Worm (Caenorhabditis elegans) whole organism, L2 larva: ENCODE results near the gene dgk-1.

ENCODE experiments used
- C34F6.9 ChIP-seq: fragments of 150-350 bp; optimal IDR thresholded peaks from 2 replicates; lab custom pipeline; 2014; ENCODE audit warnings: missing biosample characterization, missing genetic modification characterization
- F13H6.1 ChIP-seq: sonication (generic microtip); optimal IDR thresholded peaks from 2 replicates; lab custom pipeline; 2016; ENCODE audit warnings: missing genetic modification characterization, missing compliant biosample characterization
- R02D3.7 ChIP-seq: fragments of 150-350 bp; optimal IDR thresholded peaks from 2 replicates; lab custom pipeline; 2014; ENCODE audit warnings: missing biosample characterization, missing genetic modification characterization
- Y55F3AM.14 ChIP-seq: fragments of 200-800 bp; sonication (Bioruptor generic); optimal IDR thresholded peaks from 2 replicates; lab custom pipeline; 2018; ENCODE audit warnings: mild to moderate bottlenecking, missing genetic modification characterization, missing compliant biosample characterization
- ZK546.5 ChIP-seq: sonication (generic microtip); optimal IDR thresholded peaks from 2 replicates; lab custom pipeline; 2017; ENCODE audit warnings: missing biosample characterization, missing genetic modification characterization
- ama-1 ChIP-seq: fragments of 150-350 bp; optimal IDR thresholded peaks from 2 replicates; lab custom pipeline; 2018; ENCODE audit warnings: inconsistent platforms
- blmp-1 ChIP-seq: sonication (generic microtip); optimal IDR thresholded peaks from 2 replicates; lab custom pipeline; 2017; ENCODE audit warnings: missing genetic modification characterization, mild to moderate bottlenecking, missing compliant biosample characterization, antibody characterized with exemption, moderate library complexity; ENCODE audit not compliant: insufficient read depth
- ceh-82 ChIP-seq: fragments of 150-350 bp; optimal IDR thresholded peaks from 2 replicates; lab custom pipeline; 2014; ENCODE audit warnings: missing biosample characterization, missing genetic modification characterization
- crh-2 ChIP-seq: sonication (generic microtip); optimal IDR thresholded peaks from 2 replicates; lab custom pipeline; 2017; ENCODE audit warnings: missing biosample characterization, missing genetic modification characterization
- dmd-4 ChIP-seq: sonication (generic microtip); optimal IDR thresholded peaks from 2 replicates; lab custom pipeline; 2017; ENCODE audit warnings: missing biosample characterization, missing genetic modification characterization
- egl-27 ChIP-seq: sonication (generic microtip); optimal IDR thresholded peaks from 3 replicates; lab custom pipeline; 2017; ENCODE audit warnings: missing biosample characterization, missing genetic modification reagents, missing genetic modification characterization
- elt-1 ChIP-seq: fragments of 150-350 bp; optimal IDR thresholded peaks from 2 replicates; lab custom pipeline; 2014; ENCODE audit warnings: missing biosample characterization, missing genetic modification characterization
- elt-3 ChIP-seq: sonication (generic microtip); optimal IDR thresholded peaks from 2 replicates; lab custom pipeline; 2017; ENCODE audit warnings: missing biosample characterization, missing genetic modification characterization
- fos-1 ChIP-seq: fragments of 150-350 bp; optimal IDR thresholded peaks from 2 replicates; lab custom pipeline; 2014; ENCODE audit warnings: missing biosample characterization, missing genetic modification characterization
- gmeb-1 ChIP-seq: fragments of 150-350 bp; optimal IDR thresholded peaks from 2 replicates; lab custom pipeline; 2014; ENCODE audit warnings: missing biosample characterization, missing genetic modification characterization
- lin-11 ChIP-seq: fragments of 150-350 bp; sonication (generic microtip); optimal IDR thresholded peaks from 2 replicates; lab custom pipeline; 2014; ENCODE audit warnings: missing biosample characterization, missing genetic modification characterization, inconsistent platforms, mixed read lengths
- lin-13 ChIP-seq: fragments of 150-350 bp; optimal IDR thresholded peaks from 2 replicates; lab custom pipeline; 2014; ENCODE audit warnings: missing biosample characterization, missing genetic modification reagents, missing genetic modification characterization
- lin-39 ChIP-seq: fragments of 150-350 bp; optimal IDR thresholded peaks from 2 replicates; lab custom pipeline; 2014; ENCODE audit warnings: missing biosample characterization, missing genetic modification reagents, missing genetic modification characterization
- lsy-2 ChIP-seq, 2 experiments: fragments of 150-350 bp in 1 of 2; sonication (generic microtip) in 1 of 2; optimal IDR thresholded peaks; 2 replicates each; lab custom pipeline; 2014 to 2017; ENCODE audit warnings: missing biosample characterization in 2 of 2, missing genetic modification characterization in 2 of 2
- mab-5 ChIP-seq: fragments of 150-350 bp; optimal IDR thresholded peaks from 2 replicates; lab custom pipeline; 2014; ENCODE audit warnings: missing biosample characterization, missing genetic modification characterization
- mbf-1 ChIP-seq: sonication (generic microtip); optimal IDR thresholded peaks from 2 replicates; lab custom pipeline; 2017; ENCODE audit warnings: missing biosample characterization, missing genetic modification characterization
- nhr-10 ChIP-seq: sonication (generic microtip); optimal IDR thresholded peaks from 2 replicates; lab custom pipeline; 2017; ENCODE audit warnings: missing biosample characterization, missing genetic modification characterization
- nhr-11 ChIP-seq: fragments of 150-350 bp; optimal IDR thresholded peaks from 2 replicates; lab custom pipeline; 2014; ENCODE audit warnings: missing biosample characterization, missing genetic modification characterization
- nhr-12 ChIP-seq: fragments of 150-350 bp; optimal IDR thresholded peaks from 2 replicates; lab custom pipeline; 2014; ENCODE audit warnings: missing biosample characterization, missing genetic modification characterization
- nhr-129 ChIP-seq: fragments of 150-350 bp; optimal IDR thresholded peaks from 2 replicates; lab custom pipeline; 2014; ENCODE audit warnings: missing biosample characterization, missing genetic modification characterization
- nhr-21 ChIP-seq: fragments of 150-350 bp; optimal IDR thresholded peaks from 2 replicates; lab custom pipeline; 2014; ENCODE audit warnings: missing biosample characterization, missing genetic modification characterization
- nhr-23 ChIP-seq: fragments of 150-350 bp; optimal IDR thresholded peaks from 2 replicates; lab custom pipeline; 2014; ENCODE audit warnings: missing biosample characterization, missing genetic modification reagents, missing genetic modification characterization
- nhr-237 ChIP-seq: fragments of 150-350 bp; optimal IDR thresholded peaks from 2 replicates; lab custom pipeline; 2014; ENCODE audit warnings: missing biosample characterization, missing genetic modification characterization
- nhr-6 ChIP-seq: fragments of 150-350 bp; optimal IDR thresholded peaks from 2 replicates; lab custom pipeline; 2014; ENCODE audit warnings: missing biosample characterization, missing genetic modification characterization
- nhr-77 ChIP-seq: fragments of 150-350 bp; optimal IDR thresholded peaks from 2 replicates; lab custom pipeline; 2014; ENCODE audit warnings: missing biosample characterization, missing genetic modification characterization
- peb-1 ChIP-seq: fragments of 150-350 bp; optimal IDR thresholded peaks from 2 replicates; lab custom pipeline; 2014; ENCODE audit warnings: missing biosample characterization, missing genetic modification characterization
- sem-4 ChIP-seq: fragments of 150-350 bp; optimal IDR thresholded peaks from 2 replicates; lab custom pipeline; 2014; ENCODE audit warnings: missing biosample characterization, missing genetic modification reagents, missing genetic modification characterization
- sma-3 ChIP-seq: sonication (generic microtip); optimal IDR thresholded peaks from 2 replicates; lab custom pipeline; 2016; ENCODE audit warnings: missing genetic modification reagents, missing genetic modification characterization, missing compliant biosample characterization
- sma-9 ChIP-seq, 2 experiments: fragments of 150-350 bp in 1 of 2; sonication (generic microtip) in 1 of 2; optimal IDR thresholded peaks; 2 replicates each; lab custom pipeline; 2014 to 2016; ENCODE audit warnings: missing genetic modification characterization in 2 of 2, mild to moderate bottlenecking in 1 of 2, missing biosample characterization in 1 of 2, missing compliant biosample characterization in 1 of 2, missing genetic modification reagents in 1 of 2, moderate library complexity in 1 of 2
- snpc-4 ChIP-seq: fragments of 150-350 bp; optimal IDR thresholded peaks from 2 replicates; lab custom pipeline; 2014; ENCODE audit warnings: missing biosample characterization, missing genetic modification characterization
- unc-39 ChIP-seq: fragments of 150-350 bp; optimal IDR thresholded peaks from 2 replicates; lab custom pipeline; 2014; ENCODE audit warnings: missing biosample characterization, missing genetic modification characterization
- unc-55 ChIP-seq: fragments of 150-350 bp; sonication (generic microtip); optimal IDR thresholded peaks from 3 replicates; lab custom pipeline; 2014; ENCODE audit warnings: missing biosample characterization, missing genetic modification reagents, missing genetic modification characterization
- unc-62 ChIP-seq: fragments of 150-350 bp; optimal IDR thresholded peaks from 2 replicates; lab custom pipeline; 2014; ENCODE audit warnings: missing biosample characterization, missing genetic modification reagents, missing genetic modification characterization
- zag-1 ChIP-seq: fragments of 150-350 bp; optimal IDR thresholded peaks from 2 replicates; lab custom pipeline; 2014; ENCODE audit warnings: missing biosample characterization, missing genetic modification characterization
- ztf-1 ChIP-seq: fragments of 200-800 bp; sonication (Bioruptor generic); conservative IDR thresholded peaks from 2 replicates; pipeline ENCODE4 v1.3.6; 2022; ENCODE audit warnings: missing genetic modification characterization, missing compliant biosample characterization
- ztf-11 ChIP-seq: sonication (generic microtip); optimal IDR thresholded peaks from 2 replicates; lab custom pipeline; 2017; ENCODE audit warnings: missing biosample characterization, missing genetic modification characterization
- ztf-4 ChIP-seq: fragments of 150-350 bp; optimal IDR thresholded peaks from 2 replicates; lab custom pipeline; 2014; ENCODE audit warnings: missing biosample characterization, missing genetic modification characterization

dgk-1 gene

ce11 chrX:991274-991673 lies at the start of gene dgk-1, which contains the start of gene C09E10.3:
dgk-1 (minus strand) TSS chrX:991456.
C09E10.3 (minus strand) TSS chrX:991374.
- TF ChIP-seq zag-1 (tag; lab: Kevin White, UChicago) (no peak), ztf-4 (tag; lab: Kevin White, UChicago) (no peak), elt-1 (tag; lab: Kevin White, UChicago) (no peak), lin-39 (tag; lab: Kevin White, UChicago) (no peak), nhr-129 (tag; lab: Kevin White, UChicago) (no peak), ceh-82 (tag; lab: Kevin White, UChicago) (no peak), nhr-21 (tag; lab: Kevin White, UChicago) (no peak), R02D3.7 (tag; lab: Kevin White, UChicago) (no peak), gmeb-1 (no peak), elt-3 (tag; lab: Kevin White, UChicago) (no peak), nhr-237 (tag; lab: Kevin White, UChicago) (no peak), lin-13 (GFP tag; lab: Kevin White, UChicago) (no peak), peb-1 (no peak), nhr-23 (tag; lab: Kevin White, UChicago) (no peak), sem-4 (tag; lab: Kevin White, UChicago) (no peak), mbf-1 (tag; lab: Kevin White, UChicago) (no peak), unc-55 (GFP tag; lab: Kevin White, UChicago) (no peak), sma-9 (GFP tag; optimal IDR thresholded peaks at IDR 0.05; lab: Kevin White, UChicago) (no peak), sma-9 (tag; optimal IDR thresholded peaks at IDR 0.05; lab: Kevin White, UChicago) (no peak), snpc-4 (tag; lab: Kevin White, UChicago) (no peak), unc-62 (GFP tag; lab: Kevin White, UChicago) (no peak)

ce11 chrX:1038347-1038746 lies 47.1 kb upstream of the dgk-1 start, which contains the start of gene F55A4.7:
F55A4.7 (minus strand) TSS chrX:1038447.
- TF ChIP-seq lin-13 (GFP tag; lab: Kevin White, UChicago) (no peak), F13H6.1 (tag; lab: Kevin White, UChicago) (no peak), lsy-2 (tag; optimal IDR thresholded peaks at IDR 0.05; lab: Kevin White, UChicago) (no peak), nhr-23 (tag; lab: Kevin White, UChicago) (no peak), nhr-12 (tag; lab: Kevin White, UChicago) (no peak), lin-11 (no peak), ztf-1 (no peak), sma-3 (GFP tag; lab: Kevin White, UChicago) (no peak), snpc-4 (tag; lab: Kevin White, UChicago) (no peak), blmp-1 (no peak), nhr-6 (tag; lab: Kevin White, UChicago) (no peak), Y55F3AM.14 (GFP tag; lab: Kevin White, UChicago) (no peak)

ce11 chrX:1035039-1035598 lies 43.9 kb upstream of the dgk-1 start, which contains the start of the genes stau-1 and sec-22:
stau-1 (minus strand) TSS chrX:1035286.
sec-22 (plus strand) TSS chrX:1035548.
- no peak for TF ChIP-seq nhr-11 (tag; lab: Kevin White, UChicago)
- no peak for TF ChIP-seq elt-3 (tag; lab: Kevin White, UChicago)
- no peak for TF ChIP-seq egl-27
- peak; percentile 36 for TF ChIP-seq unc-55 (GFP tag; lab: Kevin White, UChicago)
- no peak for TF ChIP-seq nhr-12 (tag; lab: Kevin White, UChicago)
- peak; percentile 16 for TF ChIP-seq blmp-1
- no peak for TF ChIP-seq nhr-10 (tag; lab: Kevin White, UChicago)
- TF ChIP-seq ztf-11 (tag; lab: Kevin White, UChicago) = no peak
- TF ChIP-seq ztf-4 (tag; lab: Kevin White, UChicago) = no peak
- TF ChIP-seq elt-1 (tag; lab: Kevin White, UChicago) = no peak
- no peak for TF ChIP-seq dmd-4
- peak; percentile 0 for TF ChIP-seq zag-1 (tag; lab: Kevin White, UChicago)
- no peak for TF ChIP-seq ZK546.5 (tag; lab: Kevin White, UChicago)
- peak; percentile 11 for TF ChIP-seq fos-1
- TF ChIP-seq unc-39 = no peak
- no peak for TF ChIP-seq nhr-23 (tag; lab: Kevin White, UChicago)
- TF ChIP-seq mab-5 (tag; lab: Kevin White, UChicago) = no peak
- TF ChIP-seq R02D3.7 (tag; lab: Kevin White, UChicago) = no peak
- TF ChIP-seq ama-1 = no peak
- TF ChIP-seq lsy-2 (tag; optimal IDR thresholded peaks at IDR 0.05; lab: Kevin White, UChicago) = peak in 1 of 2 experiments; percentile 45
- TF ChIP-seq sma-3 (GFP tag; lab: Kevin White, UChicago) = no peak
- TF ChIP-seq nhr-129 (tag; lab: Kevin White, UChicago) = peak; percentile 62
- peak; percentile 49 for TF ChIP-seq C34F6.9
- TF ChIP-seq nhr-77 (tag; lab: Kevin White, UChicago) = no peak
- peak; percentile 76 for TF ChIP-seq crh-2 (tag; lab: Kevin White, UChicago)
